Worm (Caenorhabditis elegans) whole organism, mixed stage, embryonic: ENCODE results near the gene srx-115.

Experiments used
- blmp-1 ChIP-seq: fragments of 150-350 bp; optimal IDR thresholded peaks from 2 replicates; lab custom pipeline; 2014; ENCODE audit warnings: missing biosample characterization, missing genetic modification characterization
- ces-1 ChIP-seq: fragments of 150-350 bp; optimal IDR thresholded peaks from 2 replicates; lab custom pipeline; 2014; ENCODE audit warnings: missing biosample characterization, missing genetic modification reagents, missing genetic modification characterization
- drap-1 ChIP-seq: fragments of 200-800 bp; sonication (Bioruptor generic); optimal IDR thresholded peaks from 3 replicates; lab custom pipeline; 2018; ENCODE audit warnings: mild to moderate bottlenecking, missing genetic modification characterization, missing compliant biosample characterization
- elt-3 ChIP-seq: fragments of 150-350 bp; optimal IDR thresholded peaks from 2 replicates; lab custom pipeline; 2014; ENCODE audit warnings: missing biosample characterization, missing genetic modification characterization
- mls-2 ChIP-seq: sonication (generic microtip); optimal IDR thresholded peaks from 2 replicates; lab custom pipeline; 2016; ENCODE audit warnings: mild to moderate bottlenecking, missing genetic modification characterization, moderate library complexity, missing compliant biosample characterization
- nhr-237 ChIP-seq: fragments of 150-350 bp; optimal IDR thresholded peaks from 2 replicates; lab custom pipeline; 2014; ENCODE audit warnings: missing biosample characterization, missing genetic modification characterization
- nhr-28 ChIP-seq: fragments of 150-350 bp; optimal IDR thresholded peaks from 2 replicates; lab custom pipeline; 2014; ENCODE audit warnings: missing biosample characterization, missing genetic modification characterization
- snpc-4 ChIP-seq: fragments of 150-350 bp; optimal IDR thresholded peaks from 2 replicates; lab custom pipeline; 2014; ENCODE audit warnings: missing biosample characterization, missing genetic modification characterization
- sptf-1 ChIP-seq: sonication (generic microtip); optimal IDR thresholded peaks from 2 replicates; lab custom pipeline; 2017; ENCODE audit warnings: mild to moderate bottlenecking, missing genetic modification characterization, moderate library complexity, missing compliant biosample characterization
- unc-120 ChIP-seq: sonication (generic microtip); optimal IDR thresholded peaks from 2 replicates; lab custom pipeline; 2017; ENCODE audit warnings: missing genetic modification characterization, missing compliant biosample characterization; ENCODE audit not compliant: poor library complexity, severe bottlenecking
- unc-62 ChIP-seq: fragments of 150-350 bp; optimal IDR thresholded peaks from 2 replicates; lab custom pipeline; 2014; ENCODE audit warnings: missing biosample characterization, missing genetic modification reagents, missing genetic modification characterization
- ztf-11 ChIP-seq: fragments of 150-350 bp; optimal IDR thresholded peaks from 2 replicates; lab custom pipeline; 2014; ENCODE audit warnings: missing biosample characterization, missing genetic modification characterization

DNA sequence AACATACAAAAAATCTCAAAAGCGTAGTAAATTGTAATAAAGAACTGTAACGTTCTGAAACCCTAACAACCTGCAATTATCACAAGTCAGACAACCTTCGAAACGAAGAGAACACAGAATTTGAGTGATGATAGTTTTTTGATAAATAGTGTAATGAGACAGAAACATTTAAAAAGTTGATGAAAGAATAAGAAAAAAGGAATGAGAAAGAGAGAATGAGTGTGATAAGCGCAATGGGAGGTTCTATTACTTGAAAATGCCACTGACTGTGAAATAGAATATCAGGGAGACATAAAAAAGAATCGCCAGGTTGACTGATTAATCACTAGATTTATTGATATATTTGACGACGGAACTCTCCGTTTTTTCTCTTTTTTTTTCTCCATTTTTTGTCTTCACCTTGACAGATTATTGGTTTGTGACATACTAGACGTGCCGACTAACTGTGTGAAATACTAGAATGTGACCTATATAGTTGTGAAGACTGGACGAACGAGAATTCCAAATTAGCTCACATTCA, 27.7 kb downstream of the srx-115 start:
- no peak for TF ChIP-seq snpc-4
- TF ChIP-seq mls-2 (tag; lab: Kevin White, UChicago), result no peak
- no peak for TF ChIP-seq nhr-237
- TF ChIP-seq unc-62 (GFP tag; lab: Kevin White, UChicago), result no peak
- no peak for TF ChIP-seq sptf-1 (tag; lab: Kevin White, UChicago)
- TF ChIP-seq drap-1 (GFP tag; lab: Kevin White, UChicago), result no peak
- TF ChIP-seq blmp-1 (tag; lab: Kevin White, UChicago), result no peak
- TF ChIP-seq ztf-11 (tag; lab: Kevin White, UChicago), result no peak
- TF ChIP-seq elt-3 (tag; lab: Kevin White, UChicago), result no peak
- no peak for TF ChIP-seq nhr-28 (tag; lab: Kevin White, UChicago)
- TF ChIP-seq unc-120, result no peak
- no peak for TF ChIP-seq ces-1 (GFP tag; lab: Kevin White, UChicago)
